Worm (Caenorhabditis elegans): ENCODE measurements around the gene F20A1.2.

F20A1.2 gene

DNA sequence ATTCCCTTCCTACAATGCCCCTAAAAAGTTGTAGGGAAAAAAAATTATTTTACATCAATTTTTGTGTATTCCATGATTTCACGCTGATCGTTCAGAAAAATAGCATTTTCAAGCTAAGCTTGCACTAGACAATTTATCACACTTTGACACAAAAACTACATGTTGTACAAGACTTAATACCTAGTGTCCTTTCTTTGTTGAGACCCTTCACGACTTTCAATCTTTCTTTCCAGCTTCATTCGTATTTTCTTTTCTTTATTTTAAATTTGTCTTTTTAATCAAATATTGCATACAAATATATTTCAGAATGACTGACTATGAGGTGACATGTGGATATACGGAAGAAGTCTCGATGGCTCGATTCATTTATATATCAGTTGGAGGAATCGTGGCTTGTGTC is at the start of gene F20A1.2:
Gene F20A1.2, plus strand, starts transcription at position 301 of the 400 bp plus-strand sequence.
- TF ChIP-seq nhr-12 (tag; optimal IDR thresholded peaks at IDR 0.05) = no peak
- no peak for TF ChIP-seq pqm-1 (tag; optimal IDR thresholded peaks at IDR 0.05)
- no peak for TF ChIP-seq unc-86 (tag; optimal IDR thresholded peaks at IDR 0.05)
- TF ChIP-seq dpl-1 (GFP tag; optimal IDR thresholded peaks at IDR 0.05) = no peak
- no peak for TF ChIP-seq ces-1 (GFP tag; optimal IDR thresholded peaks at IDR 0.05)
- TF ChIP-seq mdl-1 (tag; optimal IDR thresholded peaks at IDR 0.05) = no peak

DNA sequence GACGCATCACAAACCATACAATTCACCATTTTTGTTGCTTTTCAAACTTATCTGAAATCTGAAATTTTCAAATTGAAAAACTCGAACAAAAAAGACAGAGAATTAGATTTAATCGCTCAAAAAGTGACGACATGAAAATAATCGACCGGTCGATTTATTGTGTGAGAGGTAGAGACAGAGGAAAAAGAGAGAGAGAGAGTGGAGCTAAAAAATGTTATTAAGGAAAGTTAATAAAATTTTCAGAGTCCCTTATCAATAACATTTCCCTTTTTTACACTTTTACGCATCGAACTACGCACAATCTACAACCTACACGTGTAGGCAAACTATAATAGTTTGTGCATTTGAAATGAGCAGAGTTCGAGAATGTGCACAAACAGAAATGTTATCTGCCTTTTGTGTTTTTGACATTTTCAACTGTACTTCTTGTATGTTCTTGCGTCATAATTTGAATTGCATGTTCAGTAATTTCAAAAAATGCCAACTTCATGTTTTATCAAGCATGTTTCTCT is 49.0 kb upstream of the F20A1.2 start, which contains the start of gene nhr-107:
Gene nhr-107, minus strand, starts transcription at position 51 of the 512 bp plus-strand sequence.
- TF ChIP-seq snu-23 (GFP tag; optimal IDR thresholded peaks at IDR 0.05) = no peak
- TF ChIP-seq grh-1 (GFP tag; IDR thresholded peaks at IDR 0.05) = no peak
- no peak for TF ChIP-seq unc-86 (tag; optimal IDR thresholded peaks at IDR 0.05)
- no peak for TF ChIP-seq efl-1 (optimal IDR thresholded peaks at IDR 0.05)
- peak in 1 of 2 experiments; percentile 37 for TF ChIP-seq efl-1 (GFP tag; optimal IDR thresholded peaks at IDR 0.05 in 1 of 2)
- no peak for TF ChIP-seq fkh-10 (GFP tag; optimal IDR thresholded peaks at IDR 0.05)
- TF ChIP-seq egl-13 (tag; optimal IDR thresholded peaks at IDR 0.05) = no peak
- TF ChIP-seq ceh-8 (GFP tag; optimal IDR thresholded peaks at IDR 0.05) = no peak

DNA sequence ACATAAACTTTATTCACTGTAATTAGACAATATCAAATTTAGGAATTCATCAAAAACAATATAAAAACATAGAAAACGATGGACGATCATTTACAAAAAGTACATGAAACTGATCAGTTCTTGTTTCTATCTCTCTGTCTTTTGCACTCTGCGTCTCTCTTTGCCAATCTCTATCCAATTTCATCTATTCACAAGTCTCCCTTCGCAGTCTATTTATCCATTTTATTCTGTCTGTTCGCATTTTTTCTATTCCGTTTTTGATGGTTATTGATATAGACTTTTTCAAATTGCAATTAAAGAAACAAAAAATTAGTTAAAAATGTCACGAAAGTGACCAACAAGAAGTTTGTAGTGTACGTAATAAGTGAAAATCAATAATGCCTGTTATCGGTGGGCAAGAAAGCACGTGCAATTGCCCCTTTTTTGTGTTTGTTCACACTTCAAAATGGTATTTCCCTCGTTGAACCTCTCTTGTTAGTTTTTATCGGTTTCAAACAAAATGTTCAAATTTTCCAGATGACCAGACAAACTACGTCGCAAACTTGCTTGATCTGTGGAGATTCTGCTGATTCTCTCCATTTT is 47.7 kb upstream of the F20A1.2 start, which contains the start of gene nhr-42:
Gene nhr-42, plus strand, starts transcription at position 517 of the 582 bp plus-strand sequence.
- no peak for TF ChIP-seq ces-1 (GFP tag; optimal IDR thresholded peaks at IDR 0.05)
- peak; percentile 17 for TF ChIP-seq nhr-237 (tag; optimal IDR thresholded peaks at IDR 0.05)
- no peak for TF ChIP-seq nhr-77 (tag; optimal IDR thresholded peaks at IDR 0.05)
- peak; percentile 41 for TF ChIP-seq blmp-1 (tag; optimal IDR thresholded peaks at IDR 0.05)
- TF ChIP-seq skn-1 (tag; optimal IDR thresholded peaks at IDR 0.05) = peak; percentile 2
- no peak for TF ChIP-seq sox-4 (tag; optimal IDR thresholded peaks at IDR 0.05)
- TF ChIP-seq hlh-17 (GFP tag; optimal IDR thresholded peaks at IDR 0.05; ENCODE audit: borderline replicate concordance) = no peak
- TF ChIP-seq xbp-1 (tag; optimal IDR thresholded peaks at IDR 0.05) = no peak
- no peak for TF ChIP-seq nhr-90 (tag; optimal IDR thresholded peaks at IDR 0.05; ENCODE audit: poor library complexity)
- TF ChIP-seq egl-13 (tag; optimal IDR thresholded peaks at IDR 0.05) = no peak
- no peak for TF ChIP-seq C34B4.2 (tag; optimal IDR thresholded peaks at IDR 0.05)
- no peak for TF ChIP-seq nhr-12 (tag; optimal IDR thresholded peaks at IDR 0.05)
- TF ChIP-seq ceh-90 (tag; optimal IDR thresholded peaks at IDR 0.05) = no peak
- TF ChIP-seq swsn-7 (tag; optimal IDR thresholded peaks at IDR 0.05) = peak; percentile 17
- peak; percentile 22 for TF ChIP-seq mep-1 (tag; optimal IDR thresholded peaks at IDR 0.05)
- TF ChIP-seq elt-3 (tag; optimal IDR thresholded peaks at IDR 0.05) = peak in 2 of 6 experiments; percentile 4 to 35
- TF ChIP-seq F16B12.6 (tag; optimal IDR thresholded peaks at IDR 0.05) = no peak
- peak; percentile 29; the same call in 1 of the 2 replicates for TF ChIP-seq nhr-19 (GFP tag; conservative IDR thresholded peaks at IDR 0.05)
- peak; percentile 84 for TF ChIP-seq nhr-85 (tag)
- no peak for TF ChIP-seq unc-130 (tag; optimal IDR thresholded peaks at IDR 0.05)
- no peak for TF ChIP-seq pag-3 (tag; optimal IDR thresholded peaks at IDR 0.05; ENCODE audit: borderline replicate concordance, insufficient read depth)
- TF ChIP-seq fkh-4 (tag; optimal IDR thresholded peaks at IDR 0.05; ENCODE audit: borderline replicate concordance) = no peak
- peak; percentile 62 for TF ChIP-seq tbx-2 (tag; optimal IDR thresholded peaks at IDR 0.05)
- peak in 1 of 2 experiments; percentile 58 for TF ChIP-seq mdl-1 (tag; optimal IDR thresholded peaks at IDR 0.05)
- no peak for TF ChIP-seq pqm-1 (tag; optimal IDR thresholded peaks at IDR 0.05)
- TF ChIP-seq snu-23 (GFP tag; optimal IDR thresholded peaks at IDR 0.05) = peak; percentile 50
- peak in 1 of 2 experiments; percentile 21 for TF ChIP-seq lsy-2 (tag; optimal IDR thresholded peaks at IDR 0.05)
- TF ChIP-seq hlh-4 (tag; optimal IDR thresholded peaks at IDR 0.05) = no peak
- TF ChIP-seq ets-5 (GFP tag; IDR thresholded peaks at IDR 0.05) = no peak
- TF ChIP-seq nhr-20 (tag; optimal IDR thresholded peaks at IDR 0.05) = peak; percentile 68
- peak; percentile 55 for TF ChIP-seq elt-2 (tag; optimal IDR thresholded peaks at IDR 0.05)
- TF ChIP-seq unc-98 (GFP tag; IDR thresholded peaks at IDR 0.05) = no peak
- no peak for TF ChIP-seq lin-13 (GFP tag; optimal IDR thresholded peaks at IDR 0.05)
- TF ChIP-seq fos-1 (tag; optimal IDR thresholded peaks at IDR 0.05) = no peak
- TF ChIP-seq irx-1 (tag; optimal IDR thresholded peaks at IDR 0.05) = peak; percentile 8
- no peak for TF ChIP-seq nhr-47 (tag; optimal IDR thresholded peaks at IDR 0.05)
- TF ChIP-seq ztf-11 (tag; optimal IDR thresholded peaks at IDR 0.05) = no peak
- no peak for TF ChIP-seq aha-1 (tag; optimal IDR thresholded peaks at IDR 0.05)
- TF ChIP-seq vab-15 (tag; optimal IDR thresholded peaks at IDR 0.05) = no peak
- TF ChIP-seq nhr-71 (tag; optimal IDR thresholded peaks at IDR 0.05) = peak; percentile 50
